Worm (Caenorhabditis elegans) whole organism, L4 larva: ENCODE data around the gene pals-22.

Source experiments
- F26F4.8 ChIP-seq: fragments of 200-800 bp; sonication (Bioruptor generic); conservative IDR thresholded peaks from 2 replicates; pipeline ENCODE4 v1.3.6; 2022; ENCODE audit warnings: missing genetic modification characterization, missing compliant biosample characterization
- R02D3.7 ChIP-seq: fragments of 150-350 bp; sonication (generic microtip); optimal IDR thresholded peaks from 3 replicates; lab custom pipeline; 2014; ENCODE audit warnings: missing biosample characterization, missing genetic modification characterization
- T20F7.1 ChIP-seq: fragments of 200-800 bp; sonication (Bioruptor generic); optimal IDR thresholded peaks from 2 replicates; lab custom pipeline; 2018; ENCODE audit warnings: mild to moderate bottlenecking, missing genetic modification characterization, missing compliant biosample characterization
- T26A8.4 ChIP-seq: fragments of 200-800 bp; sonication (Bioruptor generic); IDR thresholded peaks from 2 replicates; pipeline ENCODE4 v1.3.6; 2022; ENCODE audit warnings: missing genetic modification characterization, missing compliant biosample characterization
- Y5F2A.4 ChIP-seq: fragments of 200-800 bp; sonication (Bioruptor generic); optimal IDR thresholded peaks from 2 replicates; lab custom pipeline; 2018; ENCODE audit warnings: mild to moderate bottlenecking, missing genetic modification characterization, missing compliant biosample characterization
- ZK337.2 ChIP-seq: fragments of 200-800 bp; sonication (Bioruptor generic); IDR thresholded peaks from 2 replicates; pipeline ENCODE4 v1.3.6; 2022; ENCODE audit warnings: missing genetic modification reagents, missing genetic modification characterization, missing compliant biosample characterization
- aly-2 ChIP-seq: sonication (generic microtip); optimal IDR thresholded peaks from 2 replicates; lab custom pipeline; 2018; ENCODE audit warnings: missing biosample characterization, missing genetic modification characterization
- attf-4 ChIP-seq: sonication (generic microtip); optimal IDR thresholded peaks from 3 replicates; lab custom pipeline; 2017; ENCODE audit warnings: missing biosample characterization, missing genetic modification characterization
- daf-16 ChIP-seq, 3 experiments: sonication (generic microtip); optimal IDR thresholded peaks; 2 replicates each; lab custom pipeline; 2016 to 2017; ENCODE audit warnings: missing genetic modification characterization in 3 of 3, missing genetic modification reagents in 3 of 3, mild to moderate bottlenecking in 2 of 3, missing compliant biosample characterization in 2 of 3, missing biosample characterization in 1 of 3, moderate library complexity in 1 of 3
- daf-19 ChIP-seq: fragments of 200-800 bp; sonication (Bioruptor generic); conservative IDR thresholded peaks from 2 replicates; pipeline ENCODE4 v1.3.6; 2022; ENCODE audit warnings: missing genetic modification characterization, missing compliant biosample characterization
- daf-8 ChIP-seq: fragments of 200-800 bp; sonication (Bioruptor generic); IDR thresholded peaks from 2 replicates; pipeline ENCODE4 v1.3.6; 2022; ENCODE audit warnings: missing genetic modification characterization, missing compliant biosample characterization
- dmd-8 ChIP-seq: fragments of 200-800 bp; sonication (Bioruptor generic); IDR thresholded peaks from 2 replicates; pipeline ENCODE4 v1.3.6; 2022; ENCODE audit warnings: missing genetic modification characterization, missing compliant biosample characterization
- dpl-1 ChIP-seq: fragments of 150-350 bp; optimal IDR thresholded peaks from 2 replicates; lab custom pipeline; 2014; ENCODE audit warnings: missing biosample characterization, missing genetic modification reagents, missing genetic modification characterization
- dve-1 ChIP-seq: sonication (generic microtip); optimal IDR thresholded peaks from 2 replicates; lab custom pipeline; 2017; ENCODE audit warnings: antibody characterized with exemption, mild to moderate bottlenecking, missing genetic modification characterization, missing compliant biosample characterization; ENCODE audit not compliant: insufficient read depth
- egl-43 ChIP-seq: fragments of 200-800 bp; sonication (Bioruptor generic); IDR thresholded peaks from 2 replicates; pipeline ENCODE4 v1.3.6; 2022; ENCODE audit warnings: missing genetic modification reagents, missing genetic modification characterization, missing compliant biosample characterization
- hif-1 ChIP-seq, 2 experiments: sonication (generic microtip); optimal IDR thresholded peaks; 2 replicates each; lab custom pipeline; 2016 to 2017; ENCODE audit warnings: missing compliant biosample characterization in 2 of 2, missing genetic modification characterization in 2 of 2, missing genetic modification reagents in 2 of 2, missing genotype in 2 of 2, mild to moderate bottlenecking in 1 of 2
- hlh-11 ChIP-seq: fragments of 200-800 bp; sonication (Bioruptor generic); optimal IDR thresholded peaks from 2 replicates; lab custom pipeline; 2018; ENCODE audit warnings: mild to moderate bottlenecking, missing genetic modification characterization, missing compliant biosample characterization
- lin-1 ChIP-seq: fragments of 200-800 bp; sonication (Bioruptor generic); IDR thresholded peaks from 2 replicates; pipeline ENCODE4 v1.3.6; 2022; ENCODE audit warnings: missing genetic modification reagents, missing genetic modification characterization, missing compliant biosample characterization
- lin-29 ChIP-seq: fragments of 200-800 bp; sonication (Bioruptor generic); IDR thresholded peaks from 2 replicates; pipeline ENCODE4 v1.3.6; 2022; ENCODE audit warnings: missing genetic modification reagents, missing genetic modification characterization, missing compliant biosample characterization
- lir-3 ChIP-seq: sonication (generic microtip); optimal IDR thresholded peaks from 2 replicates; lab custom pipeline; 2016; ENCODE audit warnings: mild to moderate bottlenecking, missing genetic modification characterization, missing compliant biosample characterization
- madf-9 ChIP-seq: fragments of 200-800 bp; sonication (Bioruptor generic); conservative IDR thresholded peaks from 2 replicates; pipeline ENCODE4 v1.3.6; 2022; ENCODE audit warnings: missing genetic modification reagents, missing genetic modification characterization, missing compliant biosample characterization
- mep-1 ChIP-seq: fragments of 150-350 bp; sonication (generic microtip); optimal IDR thresholded peaks from 3 replicates; lab custom pipeline; 2014; ENCODE audit warnings: missing biosample characterization, missing genetic modification characterization
- mes-2 ChIP-seq: sonication (generic microtip); optimal IDR thresholded peaks from 2 replicates; lab custom pipeline; 2016; ENCODE audit warnings: missing genotype, mild to moderate bottlenecking, missing genetic modification characterization, missing compliant biosample characterization; ENCODE audit not compliant: poor library complexity, severe bottlenecking
- mxl-3 ChIP-seq: fragments of 200-800 bp; sonication (Bioruptor generic); optimal IDR thresholded peaks from 2 replicates; lab custom pipeline; 2018; ENCODE audit warnings: mild to moderate bottlenecking, missing genetic modification characterization, missing compliant biosample characterization
- nhr-10 ChIP-seq: fragments of 150-350 bp; optimal IDR thresholded peaks from 2 replicates; lab custom pipeline; 2014; ENCODE audit warnings: missing biosample characterization, missing genetic modification characterization
- nhr-237 ChIP-seq: sonication (generic microtip); optimal IDR thresholded peaks from 2 replicates; lab custom pipeline; 2017; ENCODE audit warnings: missing biosample characterization, missing genetic modification characterization
- nhr-42 ChIP-seq: fragments of 200-800 bp; sonication (Bioruptor generic); IDR thresholded peaks from 2 replicates; pipeline ENCODE4 v1.3.6; 2022; ENCODE audit warnings: missing genetic modification characterization, missing compliant biosample characterization
- nhr-48 ChIP-seq: sonication (generic microtip); optimal IDR thresholded peaks from 2 replicates; lab custom pipeline; 2016; ENCODE audit warnings: mild to moderate bottlenecking, missing genetic modification characterization, missing compliant biosample characterization
- pqm-1 ChIP-seq: sonication (generic microtip); optimal IDR thresholded peaks from 2 replicates; lab custom pipeline; 2017; ENCODE audit warnings: missing biosample characterization, missing genetic modification characterization
- saeg-2 ChIP-seq: fragments of 200-800 bp; sonication (Bioruptor generic); IDR thresholded peaks from 2 replicates; pipeline ENCODE4 v1.3.6; 2022; ENCODE audit warnings: missing genetic modification reagents, missing genetic modification characterization, missing compliant biosample characterization
- set-16 ChIP-seq: fragments of 200-800 bp; sonication (Bioruptor generic); IDR thresholded peaks from 2 replicates; pipeline ENCODE4 v1.3.6; 2022; ENCODE audit warnings: missing genetic modification reagents, missing genetic modification characterization, missing compliant biosample characterization
- skn-1 ChIP-seq: fragments of 150-350 bp; optimal IDR thresholded peaks from 2 replicates; lab custom pipeline; 2014; ENCODE audit warnings: missing biosample characterization, missing genetic modification characterization
- snpc-1.2 ChIP-seq: fragments of 200-800 bp; sonication (Bioruptor generic); IDR thresholded peaks from 2 replicates; pipeline ENCODE4 v1.3.6; 2022; ENCODE audit warnings: missing genetic modification reagents, missing genetic modification characterization, missing compliant biosample characterization
- tag-97 ChIP-seq: fragments of 200-800 bp; sonication (Bioruptor generic); IDR thresholded peaks from 2 replicates; pipeline ENCODE4 v1.3.6; 2022; ENCODE audit warnings: missing genetic modification characterization, missing compliant biosample characterization
- vab-7 ChIP-seq: fragments of 200-800 bp; sonication (Bioruptor generic); IDR thresholded peaks from 2 replicates; pipeline ENCODE4 v1.3.6; 2022; ENCODE audit warnings: missing genetic modification reagents, missing genetic modification characterization, missing compliant biosample characterization
- zfp-2 ChIP-seq: sonication (generic microtip); optimal IDR thresholded peaks from 2 replicates; lab custom pipeline; 2016; ENCODE audit warnings: mild to moderate bottlenecking, missing genetic modification characterization, missing compliant biosample characterization
- zip-11 ChIP-seq: fragments of 200-800 bp; sonication (Bioruptor generic); IDR thresholded peaks from 2 replicates; pipeline ENCODE4 v1.3.6; 2022; ENCODE audit warnings: missing genetic modification characterization, missing compliant biosample characterization
- zip-2 ChIP-seq: fragments of 150-350 bp; optimal IDR thresholded peaks from 2 replicates; lab custom pipeline; 2014; ENCODE audit warnings: missing biosample characterization, missing genetic modification characterization

The pals-22 gene

ce11 chrIII:121983-122449 lies 10.2 kb upstream of the pals-22 start, which contains the start of gene C29F9.12:
C29F9.12 (minus strand) TSS chrIII:122033.
- peak; percentile 82 for TF ChIP-seq set-16
- 0 out of 2 replicates have a peak, but pooled peaks have one; percentile 23 for TF ChIP-seq egl-43 (GFP tag; lab: Robert Waterston, UW)

ce11 chrIII:124478-124877 lies 7.7 kb upstream of the pals-22 start, which contains the start of gene pals-23:
pals-23 (plus strand) TSS chrIII:124778.
- TF ChIP-seq F26F4.8 (GFP tag; lab: Robert Waterston, UW), result no peak
- TF ChIP-seq mes-2 (tag; lab: Kevin White, UChicago), result no peak
- TF ChIP-seq skn-1 (tag; lab: Kevin White, UChicago), result no peak
- no peak for TF ChIP-seq nhr-237
- TF ChIP-seq madf-9 (GFP tag; lab: Robert Waterston, UW), result no peak
- no peak for TF ChIP-seq zip-2
- no peak for TF ChIP-seq daf-19
- no peak for TF ChIP-seq nhr-42 (GFP tag; lab: Robert Waterston, UW)
- TF ChIP-seq dmd-8 (GFP tag; lab: Robert Waterston, UW), result no peak
- TF ChIP-seq aly-2, result no peak
- no peak for TF ChIP-seq zip-11 (GFP tag; lab: Robert Waterston, UW)
- no peak for TF ChIP-seq attf-4 (tag; lab: Kevin White, UChicago)
- no peak for TF ChIP-seq vab-7 (GFP tag; lab: Robert Waterston, UW)
- TF ChIP-seq daf-8, result no peak
- TF ChIP-seq egl-43 (GFP tag; lab: Robert Waterston, UW), result no peak
- no peak for TF ChIP-seq nhr-10 (tag; lab: Kevin White, UChicago)
- no peak for TF ChIP-seq zfp-2 (tag; lab: Kevin White, UChicago)
- TF ChIP-seq lin-29, result no peak
- no peak for TF ChIP-seq saeg-2 (GFP tag; lab: Robert Waterston, UW)
- TF ChIP-seq lir-3 (tag; lab: Kevin White, UChicago), result no peak

ce11 chrIII:130650-131049 lies 1.6 kb upstream of the pals-22 start, which contains the start of the genes nhr-280 and C29F9.2:
nhr-280 (minus strand) TSS chrIII:130750.
C29F9.2 (plus strand) TSS chrIII:130947.
- peak; percentile 40 for TF ChIP-seq dve-1 (tag; lab: Kevin White, UChicago)
- TF ChIP-seq daf-8, result no peak
- peak; percentile 10 for TF ChIP-seq pqm-1 (tag; lab: Kevin White, UChicago)
- TF ChIP-seq mxl-3, result no peak
- no peak for TF ChIP-seq lin-1 (GFP tag; lab: Robert Waterston, UW)
- TF ChIP-seq set-16, result no peak
- no peak for TF ChIP-seq mep-1 (tag; lab: Kevin White, UChicago)
- TF ChIP-seq T20F7.1 (GFP tag; lab: Kevin White, UChicago), result no peak
- no peak for TF ChIP-seq T26A8.4 (GFP tag; lab: Robert Waterston, UW)
- no peak for TF ChIP-seq hif-1 (tag; optimal IDR thresholded peaks at IDR 0.05; lab: Kevin White, UChicago)
- TF ChIP-seq madf-9 (GFP tag; lab: Robert Waterston, UW), result no peak
- TF ChIP-seq snpc-1.2 (GFP tag; lab: Robert Waterston, UW), result no peak
- TF ChIP-seq F26F4.8 (GFP tag; lab: Robert Waterston, UW), result no peak
- no peak for TF ChIP-seq nhr-48 (tag; lab: Kevin White, UChicago)
- no peak for TF ChIP-seq daf-16 (GFP tag; optimal IDR thresholded peaks at IDR 0.05; lab: Kevin White, UChicago)
- peak; percentile 78 for TF ChIP-seq daf-16 (tag; optimal IDR thresholded peaks at IDR 0.05; lab: Kevin White, UChicago)
- TF ChIP-seq R02D3.7 (tag; lab: Kevin White, UChicago), result no peak
- TF ChIP-seq dpl-1 (GFP tag; lab: Kevin White, UChicago), result no peak
- peak; percentile 13 for TF ChIP-seq hlh-11 (tag; lab: Kevin White, UChicago)
- TF ChIP-seq tag-97 (GFP tag; lab: Robert Waterston, UW), result no peak
- TF ChIP-seq ZK337.2, result no peak
- TF ChIP-seq attf-4 (tag; lab: Kevin White, UChicago), result no peak
- TF ChIP-seq Y5F2A.4, result no peak
- TF ChIP-seq, all 104 proteins: peak for 4
